ENCODE assay signal across 5 fruit fly cellular contexts in the genomic region with DNA sequence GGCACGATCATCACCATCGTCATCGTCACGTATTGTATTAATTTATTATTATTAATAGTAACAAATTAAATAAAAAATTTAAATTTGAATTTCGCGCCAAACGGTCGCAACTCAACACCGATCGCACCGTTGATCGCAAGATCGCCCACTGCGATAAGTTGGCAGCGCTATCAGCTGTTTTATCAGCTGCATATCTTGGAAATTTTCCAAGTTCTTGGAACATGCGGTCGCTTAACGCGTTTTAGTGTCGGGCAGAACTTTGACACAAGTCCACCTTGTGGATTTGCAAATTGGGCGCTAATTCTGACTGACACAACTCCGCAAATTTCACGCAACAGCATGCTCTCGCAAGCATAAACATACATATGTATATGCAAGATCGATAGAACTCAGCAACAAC.
TF ChIP-seq lines count a peak whose summit lies in the region.

No protein-coding gene starts in this region.

- TF ChIP-seq CTCF in whole organism, embryonic (GFP tag; optimal IDR thresholded peaks at IDR 0.05; lab: Kevin White, UChicago), result peak; percentile 24

TF ChIP-seq in whole organism, adult, 20 proteins besides CTCF, POLR2A, EP300 and RAD21 (continues in another document):
- TF ChIP-seq bab1 (GFP tag; optimal IDR thresholded peaks at IDR 0.05; lab: Kevin White, UChicago) (peak; percentile 83), CG5204 (GFP tag; optimal IDR thresholded peaks at IDR 0.05; lab: Kevin White, UChicago) (no peak), cic (GFP tag; optimal IDR thresholded peaks at IDR 0.05; lab: Kevin White, UChicago) (peak; percentile 25), Hr96 (GFP tag; optimal IDR thresholded peaks at IDR 0.05; lab: Kevin White, UChicago) (peak; percentile 31), CG1620 (GFP tag; optimal IDR thresholded peaks at IDR 0.05; lab: Kevin White, UChicago) (peak; percentile 4), Clk (GFP tag; optimal IDR thresholded peaks at IDR 0.05; lab: Kevin White, UChicago) (no peak), tj (GFP tag; optimal IDR thresholded peaks at IDR 0.05; lab: Kevin White, UChicago) (peak; percentile 73), toe (GFP tag; optimal IDR thresholded peaks at IDR 0.05; lab: Kevin White, UChicago) (no peak), CG14711 (tag; optimal IDR thresholded peaks at IDR 0.05; lab: Kevin White, UChicago) (no peak), cnc (optimal IDR thresholded peaks at IDR 0.05; lab: Kevin White, UChicago) (no peak), ovo (GFP tag; optimal IDR thresholded peaks at IDR 0.05; lab: Kevin White, UChicago) (peak; percentile 65), Crg-1 (GFP tag; optimal IDR thresholded peaks at IDR 0.05; lab: Kevin White, UChicago) (peak; percentile 37), CG11617 (GFP tag; optimal IDR thresholded peaks at IDR 0.05; lab: Kevin White, UChicago) (peak; percentile 58), CG33017 (tag; optimal IDR thresholded peaks at IDR 0.05; lab: Kevin White, UChicago) (peak; percentile 16), CG7101 (tag; optimal IDR thresholded peaks at IDR 0.05; lab: Kevin White, UChicago) (peak; percentile 40), pad (GFP tag; optimal IDR thresholded peaks at IDR 0.05; lab: Kevin White, UChicago) (peak; percentile 44), kay (GFP tag; lab: Kevin White, UChicago; ENCODE audit: borderline replicate concordance) (no peak)

TF ChIP-seq in whole organism, embryonic, 481 proteins besides CTCF, POLR2A, EP300 and RAD21 (continues in another document):
- TF ChIP-seq bigmax (GFP tag; optimal IDR thresholded peaks at IDR 0.05; lab: Kevin White, UChicago) (peak; percentile 20), Rfx (GFP tag; IDR thresholded peaks at IDR 0.05; lab: Robert Waterston, UW) (peak; percentile 57; the same call in 1 of the 2 replicates), Hand (GFP tag; optimal IDR thresholded peaks at IDR 0.05; lab: Kevin White, UChicago) (peak; percentile 47), Lhr (GFP tag; optimal IDR thresholded peaks at IDR 0.05; lab: Kevin White, UChicago) (no peak), sr (GFP tag; IDR thresholded peaks at IDR 0.05; lab: Robert Waterston, UW) (no peak), CG2712 (tag; optimal IDR thresholded peaks at IDR 0.05; lab: Kevin White, UChicago) (peak; percentile 34), CG13296 (GFP tag; optimal IDR thresholded peaks at IDR 0.05; lab: Kevin White, UChicago) (peak; percentile 8), YL-1 (GFP tag; optimal IDR thresholded peaks at IDR 0.05; lab: Kevin White, UChicago) (peak; percentile 81), Nf-YA (GFP tag; IDR thresholded peaks at IDR 0.05; lab: Robert Waterston, UW) (peak; percentile 37; the same call in 1 of the 2 replicates), vvl (GFP tag; IDR thresholded peaks at IDR 0.05; lab: Robert Waterston, UW) (0 out of 2 replicates have a peak, but pooled peaks have one; percentile 19), CG13287 (GFP tag; IDR thresholded peaks at IDR 0.05; lab: Robert Waterston, UW; ENCODE audit: partially characterized antibody) (peak; percentile 61; the same call in 1 of the 2 replicates), MESR4 (GFP tag; optimal IDR thresholded peaks at IDR 0.05; lab: Kevin White, UChicago) (peak; percentile 76), gfzf (GFP tag; optimal IDR thresholded peaks at IDR 0.05; lab: Kevin White, UChicago) (peak; percentile 51), Bgb (GFP tag; IDR thresholded peaks at IDR 0.05; lab: Robert Waterston, UW; ENCODE audit: partially characterized antibody) (peak; percentile 47; the same call in 1 of the 2 replicates), odd (GFP tag; optimal IDR thresholded peaks at IDR 0.05; lab: Kevin White, UChicago) (no peak)

TF ChIP-seq in whole organism, prepupa, 60 proteins besides CTCF, POLR2A, EP300 and RAD21:
- TF ChIP-seq CG16779 (tag; optimal IDR thresholded peaks at IDR 0.05; lab: Kevin White, UChicago), result no peak
- TF ChIP-seq achi (GFP tag; optimal IDR thresholded peaks at IDR 0.05; lab: Kevin White, UChicago), result peak; percentile 15
- TF ChIP-seq CG6808 (GFP tag; optimal IDR thresholded peaks at IDR 0.05; lab: Kevin White, UChicago), result no peak
- TF ChIP-seq esn (GFP tag; optimal IDR thresholded peaks at IDR 0.05; lab: Kevin White, UChicago), result peak; percentile 12
- TF ChIP-seq Eip75B (GFP tag; optimal IDR thresholded peaks at IDR 0.05; lab: Kevin White, UChicago), result no peak
- no peak for TF ChIP-seq fkh (GFP tag; optimal IDR thresholded peaks at IDR 0.05; lab: Kevin White, UChicago)
- TF ChIP-seq CG10631 (GFP tag; optimal IDR thresholded peaks at IDR 0.05; lab: Kevin White, UChicago), result no peak
- no peak for TF ChIP-seq Met (GFP tag; optimal IDR thresholded peaks at IDR 0.05; lab: Kevin White, UChicago)
- no peak for TF ChIP-seq salr (GFP tag; optimal IDR thresholded peaks at IDR 0.05; lab: Kevin White, UChicago)
- no peak for TF ChIP-seq topi (GFP tag; optimal IDR thresholded peaks at IDR 0.05; lab: Kevin White, UChicago)
- TF ChIP-seq Eip78C (GFP tag; lab: Kevin White, UChicago), result peak; percentile 49

TF ChIP-seq in whole organism, pupa, 21 proteins besides CTCF, POLR2A, EP300 and RAD21:
- no peak for TF ChIP-seq CG9948 (tag; optimal IDR thresholded peaks at IDR 0.05; lab: Kevin White, UChicago)
- TF ChIP-seq D1 (tag; optimal IDR thresholded peaks at IDR 0.05; lab: Kevin White, UChicago), result peak; percentile 23
- no peak for TF ChIP-seq CG34367 (tag; optimal IDR thresholded peaks at IDR 0.05; lab: Kevin White, UChicago)
- TF ChIP-seq CG4496 (GFP tag; IDR thresholded peaks at IDR 0.05; lab: Robert Waterston, UW), result 0 out of 3 replicates have a peak, but pooled peaks have one; percentile 38
- TF ChIP-seq CG10348 (GFP tag; IDR thresholded peaks at IDR 0.05; lab: Robert Waterston, UW), result no peak
- peak; percentile 23; the same call in 1 of the 2 replicates for TF ChIP-seq Ets98B (GFP tag; IDR thresholded peaks at IDR 0.05; lab: Robert Waterston, UW)

TF ChIP-seq in whole organism, wandering third instar larva, 38 proteins besides CTCF, POLR2A, EP300 and RAD21:
- TF ChIP-seq jim (GFP tag; optimal IDR thresholded peaks at IDR 0.05; lab: Kevin White, UChicago) (no peak), tai (GFP tag; optimal IDR thresholded peaks at IDR 0.05; lab: Kevin White, UChicago) (no peak), Mio (GFP tag; optimal IDR thresholded peaks at IDR 0.05; lab: Kevin White, UChicago) (no peak), dmrt93B (GFP tag; optimal IDR thresholded peaks at IDR 0.05; lab: Kevin White, UChicago) (no peak), brk (GFP tag; optimal IDR thresholded peaks at IDR 0.05; lab: Kevin White, UChicago) (no peak), dsf (GFP tag; optimal IDR thresholded peaks at IDR 0.05; lab: Kevin White, UChicago; ENCODE audit: borderline replicate concordance) (no peak), Vsx2 (GFP tag; optimal IDR thresholded peaks at IDR 0.05; lab: Kevin White, UChicago; ENCODE audit: partially characterized antibody) (no peak), N (GFP tag; optimal IDR thresholded peaks at IDR 0.05; lab: Kevin White, UChicago) (no peak), Myc (optimal IDR thresholded peaks at IDR 0.05; lab: Kevin White, UChicago) (peak; percentile 37), Dif (GFP tag; optimal IDR thresholded peaks at IDR 0.05; lab: Kevin White, UChicago; ENCODE audit: partially characterized antibody) (peak; percentile 5), Hr78 (GFP tag; optimal IDR thresholded peaks at IDR 0.05; lab: Kevin White, UChicago) (no peak), CG9705 (GFP tag; optimal IDR thresholded peaks at IDR 0.05; lab: Kevin White, UChicago) (no peak), Sp1 (GFP tag; optimal IDR thresholded peaks at IDR 0.05; lab: Kevin White, UChicago) (no peak), OdsH (GFP tag; optimal IDR thresholded peaks at IDR 0.05; lab: Kevin White, UChicago) (no peak), pan (optimal IDR thresholded peaks at IDR 0.05; lab: Kevin White, UChicago) (no peak), dl (GFP tag; optimal IDR thresholded peaks at IDR 0.05; lab: Kevin White, UChicago; ENCODE audit: insufficient read depth in 1 of 2, partially characterized antibody in 2 of 2) (no peak), br (GFP tag; optimal IDR thresholded peaks at IDR 0.05; lab: Kevin White, UChicago) (no peak), Rel (GFP tag; optimal IDR thresholded peaks at IDR 0.05; lab: Kevin White, UChicago) (no peak), Rel (tag; optimal IDR thresholded peaks at IDR 0.05; lab: Kevin White, UChicago) (peak; percentile 16), psq (GFP tag; optimal IDR thresholded peaks at IDR 0.05; lab: Kevin White, UChicago) (peak; percentile 11), rgr (GFP tag; optimal IDR thresholded peaks at IDR 0.05; lab: Kevin White, UChicago) (peak; percentile 25), usp (GFP tag; optimal IDR thresholded peaks at IDR 0.05; lab: Kevin White, UChicago) (no peak), ey (GFP tag; optimal IDR thresholded peaks at IDR 0.05; lab: Kevin White, UChicago) (no peak), foxo (GFP tag; optimal IDR thresholded peaks at IDR 0.05; lab: Kevin White, UChicago) (no peak), woc (GFP tag; optimal IDR thresholded peaks at IDR 0.05; lab: Kevin White, UChicago) (no peak), h (GFP tag; optimal IDR thresholded peaks at IDR 0.05; lab: Kevin White, UChicago) (peak; percentile 23), Hnf4 (GFP tag; optimal IDR thresholded peaks at IDR 0.05; lab: Kevin White, UChicago) (no peak), CrebA (GFP tag; optimal IDR thresholded peaks at IDR 0.05; lab: Kevin White, UChicago; ENCODE audit: borderline replicate concordance) (no peak), lola (GFP tag; optimal IDR thresholded peaks at IDR 0.05; lab: Kevin White, UChicago) (no peak), sage (GFP tag; optimal IDR thresholded peaks at IDR 0.05; lab: Kevin White, UChicago) (peak; percentile 23), sv (GFP tag; optimal IDR thresholded peaks at IDR 0.05; lab: Kevin White, UChicago) (no peak), CG32264 (GFP tag; optimal IDR thresholded peaks at IDR 0.05; lab: Kevin White, UChicago) (no peak), fru (GFP tag; optimal IDR thresholded peaks at IDR 0.05; lab: Kevin White, UChicago) (no peak), HLH106 (tag; optimal IDR thresholded peaks at IDR 0.05; lab: Kevin White, UChicago) (no peak), Jra (GFP tag; optimal IDR thresholded peaks at IDR 0.05; lab: Kevin White, UChicago) (no peak), Dfd (GFP tag; optimal IDR thresholded peaks at IDR 0.05; lab: Kevin White, UChicago) (no peak), Hr83 (GFP tag; optimal IDR thresholded peaks at IDR 0.05; lab: Kevin White, UChicago; ENCODE audit: poor library complexity, severe bottlenecking) (peak; percentile 38), GATAd (GFP tag; optimal IDR thresholded peaks at IDR 0.05; lab: Kevin White, UChicago) (no peak), Abd-B (GFP tag; optimal IDR thresholded peaks at IDR 0.05; lab: Kevin White, UChicago) (no peak)
